Worm (Caenorhabditis elegans) whole organism, L3 larva: Measurements from ENCODE around the gene Y81G3A.2.

Source experiments
- R02D3.7 ChIP-seq: fragments of 150-350 bp; optimal IDR thresholded peaks from 2 replicates; lab custom pipeline; 2014; ENCODE audit warnings: missing biosample characterization, missing genetic modification characterization
- aly-2 ChIP-seq: fragments of 150-350 bp; optimal IDR thresholded peaks from 2 replicates; lab custom pipeline; 2014; ENCODE audit warnings: missing biosample characterization, missing genetic modification characterization
- ama-1 ChIP-seq: fragments of 150-350 bp; optimal IDR thresholded peaks from 2 replicates; lab custom pipeline; 2018
- ceh-16 ChIP-seq: sonication (generic microtip); optimal IDR thresholded peaks from 2 replicates; lab custom pipeline; 2017; ENCODE audit warnings: missing biosample characterization, missing genetic modification characterization
- ceh-28 ChIP-seq: fragments of 150-350 bp; optimal IDR thresholded peaks from 2 replicates; lab custom pipeline; 2014; ENCODE audit warnings: missing biosample characterization, missing genetic modification reagents, missing genetic modification characterization
- ceh-82 ChIP-seq: fragments of 150-350 bp; optimal IDR thresholded peaks from 2 replicates; lab custom pipeline; 2014; ENCODE audit warnings: missing biosample characterization, missing genetic modification characterization
- ceh-9 ChIP-seq: sonication (generic microtip); optimal IDR thresholded peaks from 2 replicates; lab custom pipeline; 2018; ENCODE audit warnings: missing biosample characterization, missing genetic modification characterization
- daf-12 ChIP-seq: fragments of 150-350 bp; optimal IDR thresholded peaks from 2 replicates; lab custom pipeline; 2014; ENCODE audit warnings: missing biosample characterization, missing genetic modification reagents, missing genetic modification characterization
- egl-27 ChIP-seq: sonication (generic microtip); optimal IDR thresholded peaks from 4 replicates; lab custom pipeline; 2017; ENCODE audit warnings: missing biosample characterization, missing genetic modification reagents, missing genetic modification characterization
- egl-5 ChIP-seq: fragments of 150-350 bp; optimal IDR thresholded peaks from 2 replicates; lab custom pipeline; 2017; ENCODE audit warnings: missing biosample characterization, missing genetic modification reagents, missing genetic modification characterization, inconsistent platforms
- elt-1 ChIP-seq: fragments of 150-350 bp; optimal IDR thresholded peaks from 2 replicates; lab custom pipeline; 2014; ENCODE audit warnings: missing biosample characterization, missing genetic modification characterization
- elt-2 ChIP-seq: sonication (generic microtip); optimal IDR thresholded peaks from 2 replicates; lab custom pipeline; 2016; ENCODE audit warnings: missing genetic modification reagents, mild to moderate bottlenecking, missing genetic modification characterization, missing compliant biosample characterization
- elt-3 ChIP-seq, 3 experiments: fragments of 150-350 bp in 1 of 3; sonication (generic microtip) in 2 of 3; optimal IDR thresholded peaks; 2 replicates in 2 of 3; 4 replicates in 1 of 3; lab custom pipeline; 2014 to 2017; ENCODE audit warnings: missing biosample characterization in 3 of 3, missing genetic modification characterization in 3 of 3
- eor-1 ChIP-seq, 2 experiments: fragments of 150-350 bp; optimal IDR thresholded peaks; 2 replicates each; lab custom pipeline; 2014 to 2018; ENCODE audit warnings: missing biosample characterization in 2 of 2, missing genetic modification characterization in 2 of 2
- fkh-2 ChIP-seq: fragments of 150-350 bp; optimal IDR thresholded peaks from 2 replicates; lab custom pipeline; 2014; ENCODE audit warnings: missing biosample characterization, missing genetic modification reagents, missing genetic modification characterization
- fos-1 ChIP-seq: fragments of 150-350 bp; optimal IDR thresholded peaks from 2 replicates; lab custom pipeline; 2014; ENCODE audit warnings: missing biosample characterization, missing genetic modification characterization
- hmg-11 ChIP-seq: sonication (generic microtip); optimal IDR thresholded peaks from 2 replicates; lab custom pipeline; 2016; ENCODE audit warnings: missing genetic modification characterization, missing compliant biosample characterization
- jun-1 ChIP-seq: fragments of 150-350 bp; optimal IDR thresholded peaks from 2 replicates; lab custom pipeline; 2014; ENCODE audit warnings: missing biosample characterization, missing genetic modification reagents, missing genetic modification characterization
- lin-15B ChIP-seq: fragments of 150-350 bp; optimal IDR thresholded peaks from 2 replicates; lab custom pipeline; 2014; ENCODE audit warnings: missing biosample characterization, missing genetic modification characterization
- lin-39 ChIP-seq: fragments of 150-350 bp; optimal IDR thresholded peaks from 2 replicates; lab custom pipeline; 2018; ENCODE audit warnings: missing biosample characterization, missing genetic modification reagents, missing genetic modification characterization
- lsy-12 ChIP-seq: sonication (generic microtip); optimal IDR thresholded peaks from 2 replicates; lab custom pipeline; 2016; ENCODE audit warnings: mild to moderate bottlenecking, missing genetic modification characterization, missing compliant biosample characterization
- mdl-1 ChIP-seq: fragments of 150-350 bp; optimal IDR thresholded peaks from 2 replicates; lab custom pipeline; 2014; ENCODE audit warnings: missing biosample characterization, missing genetic modification characterization
- mml-1 ChIP-seq: fragments of 150-350 bp; sonication (generic microtip); optimal IDR thresholded peaks from 3 replicates; lab custom pipeline; 2014; ENCODE audit warnings: missing biosample characterization, missing genetic modification characterization
- nfya-1 ChIP-seq: sonication (generic microtip); optimal IDR thresholded peaks from 2 replicates; lab custom pipeline; 2017; ENCODE audit warnings: missing genetic modification characterization, mild to moderate bottlenecking, missing compliant biosample characterization, antibody characterized with exemption, moderate library complexity; ENCODE audit not compliant: insufficient read depth
- nhr-11 ChIP-seq: fragments of 150-350 bp; optimal IDR thresholded peaks from 2 replicates; lab custom pipeline; 2014; ENCODE audit warnings: missing biosample characterization, missing genetic modification characterization
- nhr-12 ChIP-seq: fragments of 150-350 bp; optimal IDR thresholded peaks from 2 replicates; lab custom pipeline; 2014; ENCODE audit warnings: missing biosample characterization, missing genetic modification characterization
- nhr-23 ChIP-seq: fragments of 150-350 bp; optimal IDR thresholded peaks from 2 replicates; lab custom pipeline; 2014; ENCODE audit warnings: missing biosample characterization, missing genetic modification reagents, missing genetic modification characterization
- nhr-25 ChIP-seq: sonication (generic microtip); optimal IDR thresholded peaks from 2 replicates; lab custom pipeline; 2017; ENCODE audit warnings: missing biosample characterization, missing genetic modification characterization
- nhr-28 ChIP-seq: fragments of 150-350 bp; optimal IDR thresholded peaks from 2 replicates; lab custom pipeline; 2014; ENCODE audit warnings: missing biosample characterization, missing genetic modification characterization
- nhr-43 ChIP-seq: sonication (generic microtip); optimal IDR thresholded peaks from 2 replicates; lab custom pipeline; 2016; ENCODE audit warnings: mild to moderate bottlenecking, missing genetic modification characterization, missing compliant biosample characterization; ENCODE audit not compliant: poor library complexity, severe bottlenecking
- nhr-67 ChIP-seq: fragments of 150-350 bp; optimal IDR thresholded peaks from 2 replicates; lab custom pipeline; 2014; ENCODE audit warnings: missing biosample characterization, missing genetic modification characterization
- nhr-76 ChIP-seq: fragments of 150-350 bp; sonication (generic microtip); optimal IDR thresholded peaks from 5 replicates; lab custom pipeline; 2014; ENCODE audit warnings: missing biosample characterization, missing genetic modification characterization
- nhr-77 ChIP-seq: fragments of 150-350 bp; optimal IDR thresholded peaks from 2 replicates; lab custom pipeline; 2014; ENCODE audit warnings: missing biosample characterization, missing genetic modification characterization
- pha-4 ChIP-seq: fragments of 150-350 bp; optimal IDR thresholded peaks from 2 replicates; lab custom pipeline; 2014; ENCODE audit warnings: missing biosample characterization, missing genetic modification reagents, missing genetic modification characterization
- pqm-1 ChIP-seq: fragments of 150-350 bp; optimal IDR thresholded peaks from 2 replicates; lab custom pipeline; 2017; ENCODE audit warnings: missing biosample characterization, missing genetic modification characterization, inconsistent platforms
- skn-1 ChIP-seq: fragments of 150-350 bp; optimal IDR thresholded peaks from 2 replicates; lab custom pipeline; 2014; ENCODE audit warnings: missing biosample characterization, missing genetic modification characterization
- tbx-2 ChIP-seq: sonication (generic microtip); optimal IDR thresholded peaks from 2 replicates; lab custom pipeline; 2016; ENCODE audit warnings: mild to moderate bottlenecking, missing genetic modification characterization, missing compliant biosample characterization
- unc-62 ChIP-seq: fragments of 150-350 bp; sonication (generic microtip); optimal IDR thresholded peaks from 4 replicates; lab custom pipeline; 2014; ENCODE audit warnings: missing biosample characterization, missing genetic modification reagents, missing genetic modification characterization
- zag-1 ChIP-seq: fragments of 150-350 bp; optimal IDR thresholded peaks from 2 replicates; lab custom pipeline; 2014; ENCODE audit warnings: missing biosample characterization, missing genetic modification characterization
- ztf-11 ChIP-seq: fragments of 150-350 bp; optimal IDR thresholded peaks from 2 replicates; lab custom pipeline; 2014; ENCODE audit warnings: missing biosample characterization, missing genetic modification characterization
- ztf-4 ChIP-seq: fragments of 150-350 bp; optimal IDR thresholded peaks from 2 replicates; lab custom pipeline; 2014; ENCODE audit warnings: missing biosample characterization, missing genetic modification characterization

Y81G3A.2 gene

ce11 chrII:13091857-13092256, 11.2 kb downstream of the Y81G3A.2 start:
- TF ChIP-seq nhr-28 (tag; lab: Kevin White, UChicago) (no peak), pha-4 (no peak), ztf-4 (no peak), nhr-67 (tag; lab: Kevin White, UChicago) (no peak), jun-1 (tag; lab: Kevin White, UChicago) (no peak)

ce11 chrII:13096345-13096744, 15.6 kb downstream of the Y81G3A.2 start:
- TF ChIP-seq ceh-16 (tag; lab: Kevin White, UChicago) (no peak), ztf-4 (no peak), nhr-12 (tag; lab: Kevin White, UChicago) (no peak), tbx-2 (tag; lab: Kevin White, UChicago) (no peak), elt-3 (tag; optimal IDR thresholded peaks at IDR 0.05; lab: Kevin White, UChicago) (no peak), aly-2 (tag; lab: Kevin White, UChicago) (no peak), nhr-23 (tag; lab: Kevin White, UChicago) (no peak), nhr-76 (tag; lab: Kevin White, UChicago) (no peak), ama-1 (no peak), skn-1 (tag; lab: Kevin White, UChicago) (no peak), elt-1 (tag; lab: Kevin White, UChicago) (no peak), lin-15B (tag; lab: Kevin White, UChicago) (no peak), fkh-2 (tag; lab: Kevin White, UChicago) (no peak), mdl-1 (tag; lab: Kevin White, UChicago) (no peak), nhr-25 (tag; lab: Kevin White, UChicago) (no peak), unc-62 (GFP tag; lab: Kevin White, UChicago) (no peak), nhr-43 (tag; lab: Kevin White, UChicago) (no peak), mml-1 (tag; lab: Kevin White, UChicago) (no peak), zag-1 (tag; lab: Kevin White, UChicago) (no peak)

- TF ChIP-seq tbx-2 (tag; lab: Kevin White, UChicago) = no peak
These were observed 17.5 kb downstream of the Y81G3A.2 start, which contains the start of gene col-86 for ce11 chrII:13098175-13098574. Gene col-86 (minus strand): TSS chrII:13098275.

ce11 chrII:13107719-13108118, 27.0 kb downstream of the Y81G3A.2 start, which contains the start of gene pqn-32:
Gene pqn-32 (plus strand): TSS chrII:13108019.
- no peak for TF ChIP-seq nhr-12 (tag; lab: Kevin White, UChicago)
- TF ChIP-seq, all 47 proteins: peak for 0

DNA sequence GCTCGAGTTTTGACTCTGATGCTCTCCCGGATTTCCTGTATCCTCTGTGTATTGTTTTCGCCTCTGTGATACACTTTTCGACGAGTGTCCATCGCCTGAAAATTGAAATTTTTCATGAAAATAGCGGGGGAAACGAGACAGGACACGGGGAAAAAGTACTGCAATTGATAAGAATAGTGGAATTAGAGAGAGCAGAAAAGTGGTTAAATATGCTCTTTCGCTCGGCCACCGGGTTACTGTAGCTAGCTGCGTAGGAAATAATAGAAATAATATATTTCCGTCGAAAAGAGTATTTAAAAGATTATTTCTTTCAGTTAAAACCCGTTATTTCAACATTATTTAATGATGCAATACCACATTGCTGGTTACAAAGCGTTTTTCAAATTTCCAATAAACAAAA, 36.0 kb downstream of the Y81G3A.2 start, which contains the start of gene rict-1:
rict-1 (minus strand) TSS at position 101 of the 400 bp plus-strand sequence.
- TF ChIP-seq nhr-67 (tag; lab: Kevin White, UChicago) (no peak), egl-27 (tag; lab: Kevin White, UChicago) (no peak), pqm-1 (tag; lab: Kevin White, UChicago) (no peak)

ce11 chrII:13117135-13117534, 36.4 kb downstream of the Y81G3A.2 start, which contains the start of gene gfm-1:
Gene gfm-1 (plus strand): TSS chrII:13117483.
- no peak for TF ChIP-seq nhr-77 (tag; lab: Kevin White, UChicago)
- TF ChIP-seq eor-1 (tag; optimal IDR thresholded peaks at IDR 0.05; lab: Kevin White, UChicago) = no peak
- TF ChIP-seq ztf-11 = no peak
- no peak for TF ChIP-seq nhr-11 (tag; lab: Kevin White, UChicago)
- TF ChIP-seq nhr-12 (tag; lab: Kevin White, UChicago) = no peak
- TF ChIP-seq ceh-82 (tag; lab: Kevin White, UChicago) = no peak
- TF ChIP-seq zag-1 (tag; lab: Kevin White, UChicago) = no peak
- no peak for TF ChIP-seq daf-12 (tag; lab: Kevin White, UChicago)
- no peak for TF ChIP-seq pqm-1 (tag; lab: Kevin White, UChicago)
- TF ChIP-seq lsy-12 (tag; lab: Kevin White, UChicago) = no peak
- no peak for TF ChIP-seq ama-1
- TF ChIP-seq ceh-28 = no peak
- TF ChIP-seq pha-4 = no peak
- TF ChIP-seq ceh-16 (tag; lab: Kevin White, UChicago) = no peak
- TF ChIP-seq tbx-2 (tag; lab: Kevin White, UChicago) = peak; percentile 25
- no peak for TF ChIP-seq mml-1 (tag; lab: Kevin White, UChicago)
- no peak for TF ChIP-seq egl-27 (tag; lab: Kevin White, UChicago)
- peak; percentile 55 for TF ChIP-seq nfya-1 (tag; lab: Kevin White, UChicago)
- TF ChIP-seq lin-39 = no peak
- no peak for TF ChIP-seq nhr-28 (tag; lab: Kevin White, UChicago)
- TF ChIP-seq fos-1 (tag; lab: Kevin White, UChicago) = no peak
- TF ChIP-seq egl-5 (tag; lab: Kevin White, UChicago) = peak; percentile 33
- peak; percentile 13 for TF ChIP-seq elt-2
- no peak for TF ChIP-seq nhr-25 (tag; lab: Kevin White, UChicago)
- TF ChIP-seq ceh-9 (tag; lab: Kevin White, UChicago) = no peak
- TF ChIP-seq fkh-2 (tag; lab: Kevin White, UChicago) = no peak
- TF ChIP-seq nhr-67 (tag; lab: Kevin White, UChicago) = no peak
- TF ChIP-seq lin-15B (tag; lab: Kevin White, UChicago) = peak; percentile 84
- peak; percentile 89 for TF ChIP-seq nhr-43 (tag; lab: Kevin White, UChicago)
- TF ChIP-seq hmg-11 (tag; lab: Kevin White, UChicago) = peak; percentile 52
- no peak for TF ChIP-seq R02D3.7 (tag; lab: Kevin White, UChicago)
- TF ChIP-seq jun-1 (tag; lab: Kevin White, UChicago) = no peak
